Fruit fly (Drosophila melanogaster) whole organism, embryonic: ENCODE data around the gene Tollo.

Experiments
- Antp ChIP-seq: fragments of 200-800 bp; sonication (Bioruptor generic); optimal IDR thresholded peaks from 3 replicates; lab custom pipeline; 2016; ENCODE audit warnings: missing biosample characterization, missing genetic modification characterization
- Blimp-1 ChIP-seq: fragments of 200-800 bp; sonication (Bioruptor generic); optimal IDR thresholded peaks from 3 replicates; lab custom pipeline; 2018; ENCODE audit warnings: missing biosample characterization, missing genetic modification characterization, mild to moderate bottlenecking, moderate library complexity, missing genetic modification reagents
- CG12391 ChIP-seq: fragments of 200-800 bp; sonication (Bioruptor generic); optimal IDR thresholded peaks from 3 replicates; lab custom pipeline; 2018; ENCODE audit warnings: missing biosample characterization, mild to moderate bottlenecking, missing genetic modification characterization, moderate library complexity
- CG12744 ChIP-seq: fragments of 200-800 bp; sonication (Bioruptor generic); optimal IDR thresholded peaks from 2 replicates; lab custom pipeline; 2016; ENCODE audit warnings: missing biosample characterization, missing genetic modification characterization
- CG13894 ChIP-seq: fragments of 200-800 bp; sonication (Bioruptor generic); optimal IDR thresholded peaks from 3 replicates; lab custom pipeline; 2018; ENCODE audit warnings: missing biosample characterization, mild to moderate bottlenecking, missing genetic modification characterization, moderate library complexity
- CG14667 ChIP-seq: fragments of 200-800 bp; sonication (Bioruptor generic); IDR thresholded peaks from 2 replicates; pipeline ENCODE4 v1.3.6; 2022; ENCODE audit warnings: missing biosample characterization, missing genetic modification characterization
- CG1602 ChIP-seq: fragments of 200-800 bp; sonication (Bioruptor generic); optimal IDR thresholded peaks from 3 replicates; lab custom pipeline; 2016; ENCODE audit warnings: missing biosample characterization, missing genetic modification characterization
- CG17328 ChIP-seq: fragments of 200-800 bp; sonication (Bioruptor generic); IDR thresholded peaks from 2 replicates; pipeline ENCODE4 v1.3.6; 2022; ENCODE audit warnings: missing biosample characterization, missing genetic modification characterization
- CG2712 ChIP-seq: fragments of 200-800 bp; optimal IDR thresholded peaks from 3 replicates; lab custom pipeline; 2019; ENCODE audit warnings: missing biosample characterization, mild to moderate bottlenecking, missing genetic modification characterization, moderate library complexity
- CG32772 ChIP-seq: fragments of 200-800 bp; sonication (Bioruptor generic); IDR thresholded peaks from 2 replicates; pipeline ENCODE4 v1.3.6; 2022; ENCODE audit warnings: missing biosample characterization, missing genetic modification characterization
- CG4360 ChIP-seq: fragments of 200-800 bp; sonication (Bioruptor generic); IDR thresholded peaks from 2 replicates; pipeline ENCODE4 v1.3.6; 2022; ENCODE audit warnings: missing biosample characterization, missing genetic modification characterization
- CG6254 ChIP-seq: fragments of 200-800 bp; sonication (Bioruptor generic); optimal IDR thresholded peaks from 3 replicates; lab custom pipeline; 2017; ENCODE audit warnings: mild to moderate bottlenecking, missing biosample characterization, missing genetic modification reagents, missing genetic modification characterization
- CG6791 ChIP-seq: fragments of 200-800 bp; sonication (Bioruptor generic); IDR thresholded peaks from 3 replicates; pipeline ENCODE4 v1.3.6; 2022; ENCODE audit warnings: missing biosample characterization, missing genetic modification characterization; ENCODE audit not compliant: partially characterized antibody
- CG7963 ChIP-seq: fragments of 200-800 bp; sonication (Bioruptor generic); IDR thresholded peaks from 3 replicates; pipeline ENCODE4 v1.3.6; 2022; ENCODE audit warnings: missing biosample characterization, missing genetic modification characterization; ENCODE audit not compliant: partially characterized antibody
- CkIIα-i1 ChIP-seq: fragments of 200-800 bp; sonication (Bioruptor generic); IDR thresholded peaks from 2 replicates; pipeline ENCODE4 v1.3.6; 2022; ENCODE audit warnings: missing biosample characterization, missing genetic modification characterization
- Ets65A ChIP-seq: fragments of 200-800 bp; sonication (Bioruptor generic); peaks from one replicate; lab custom pipeline; 2016; ENCODE audit warnings: missing biosample characterization, missing genetic modification characterization
- H15 ChIP-seq: fragments of 200-800 bp; sonication (Bioruptor generic); IDR thresholded peaks from 3 replicates; pipeline ENCODE4 v1.3.6; 2022; ENCODE audit warnings: missing biosample characterization, missing genetic modification characterization
- HLH3B ChIP-seq: fragments of 200-800 bp; sonication (Bioruptor generic); IDR thresholded peaks from 2 replicates; pipeline ENCODE4 v1.3.6; 2022; ENCODE audit warnings: missing biosample characterization, missing genetic modification characterization
- Hr78 ChIP-seq, 2 experiments: fragments of 200-800 bp in 1 of 2; fragments of >200 bp in 1 of 2; sonication (Bioruptor generic) in 1 of 2; optimal IDR thresholded peaks; 2 replicates each; lab custom pipeline; 2017 to 2019; ENCODE audit warnings: missing biosample characterization in 2 of 2, missing genetic modification characterization in 2 of 2, mild to moderate bottlenecking in 1 of 2, moderate library complexity in 1 of 2
- Med ChIP-seq: fragments of 200-800 bp; sonication (Bioruptor generic); peaks from one replicate; lab custom pipeline; 2016; ENCODE audit warnings: missing biosample characterization, missing genetic modification characterization, mild to moderate bottlenecking, inconsistent platforms, moderate library complexity
- Rfx ChIP-seq: fragments of 200-800 bp; sonication (Bioruptor generic); IDR thresholded peaks from 2 replicates; pipeline ENCODE4 v1.3.6; 2022; ENCODE audit warnings: missing biosample characterization, missing genetic modification characterization
- Stat92E ChIP-seq, 3 experiments: fragments of >200 bp in 2 of 3; fragments of 200-800 bp in 1 of 3; sonication (Bioruptor generic) in 1 of 3; optimal IDR thresholded peaks; 2 replicates each; lab custom pipeline; 2017 to 2019; ENCODE audit warnings: missing biosample characterization in 3 of 3, missing genetic modification characterization in 3 of 3, mild to moderate bottlenecking in 1 of 3, moderate library complexity in 1 of 3
- YL-1 ChIP-seq: fragments of 200-800 bp; sonication (Bioruptor generic); optimal IDR thresholded peaks from 3 replicates; lab custom pipeline; 2017; ENCODE audit warnings: missing biosample characterization, mild to moderate bottlenecking, missing genetic modification characterization
- ato ChIP-seq: fragments of 200-800 bp; sonication (Bioruptor generic); IDR thresholded peaks from 2 replicates; pipeline ENCODE4 v1.3.6; 2022; ENCODE audit warnings: missing biosample characterization, missing genetic modification characterization; ENCODE audit not compliant: partially characterized antibody
- bsh ChIP-seq, 2 experiments: fragments of 200-800 bp; sonication (Bioruptor generic); optimal IDR thresholded peaks; 2 replicates each; lab custom pipeline; 2017 to 2018; ENCODE audit warnings: mild to moderate bottlenecking in 2 of 2, missing biosample characterization in 2 of 2, missing genetic modification characterization in 2 of 2, moderate library complexity in 1 of 2
- dmrt11E ChIP-seq: fragments of 200-800 bp; sonication (Bioruptor generic); optimal IDR thresholded peaks from 3 replicates; lab custom pipeline; 2018; ENCODE audit warnings: missing biosample characterization, mild to moderate bottlenecking, missing genetic modification characterization, moderate library complexity
- ewg ChIP-seq: fragments of 200-800 bp; sonication (Bioruptor generic); optimal IDR thresholded peaks from 3 replicates; lab custom pipeline; 2017; ENCODE audit warnings: mild to moderate bottlenecking, missing biosample characterization, missing genetic modification reagents, missing genetic modification characterization
- gem ChIP-seq: fragments of 200-800 bp; sonication (Bioruptor generic); optimal IDR thresholded peaks from 2 replicates; lab custom pipeline; 2019; ENCODE audit warnings: missing biosample characterization, mild to moderate bottlenecking, missing genetic modification characterization, moderate library complexity
- grau ChIP-seq: fragments of 200-800 bp; optimal IDR thresholded peaks from 3 replicates; lab custom pipeline; 2019; ENCODE audit warnings: missing biosample characterization, mild to moderate bottlenecking, missing genetic modification characterization, moderate library complexity
- grn ChIP-seq: fragments of 200-800 bp; sonication (Bioruptor generic); optimal IDR thresholded peaks from 3 replicates; lab custom pipeline; 2017; ENCODE audit warnings: missing biosample characterization, missing genetic modification characterization
- gsb ChIP-seq: fragments of 200-800 bp; sonication (Bioruptor generic); IDR thresholded peaks from 2 replicates; pipeline ENCODE4 v1.3.6; 2022; ENCODE audit warnings: missing biosample characterization, missing genetic modification characterization
- kay ChIP-seq: fragments of 200-800 bp; sonication (Bioruptor generic); optimal IDR thresholded peaks from 2 replicates; lab custom pipeline; 2016; ENCODE audit warnings: missing biosample characterization, missing genetic modification characterization
- kni ChIP-seq: fragments of 200-800 bp; sonication (Bioruptor generic); optimal IDR thresholded peaks from 3 replicates; lab custom pipeline; 2017; ENCODE audit warnings: mild to moderate bottlenecking, missing biosample characterization, missing genetic modification reagents, missing genetic modification characterization
- knrl ChIP-seq: fragments of 200-800 bp; sonication (Bioruptor generic); IDR thresholded peaks from 3 replicates; pipeline ENCODE4 v1.3.6; 2022; ENCODE audit warnings: missing biosample characterization, missing genetic modification characterization; ENCODE audit not compliant: partially characterized antibody
- lab ChIP-seq: fragments of 200-800 bp; sonication (Bioruptor generic); optimal IDR thresholded peaks from 3 replicates; lab custom pipeline; 2017; ENCODE audit warnings: missing biosample characterization, missing genetic modification characterization, mild to moderate bottlenecking, moderate library complexity, missing genetic modification reagents
- lbe ChIP-seq: fragments of 200-800 bp; sonication (Bioruptor generic); optimal IDR thresholded peaks from 2 replicates; lab custom pipeline; 2016; ENCODE audit warnings: missing biosample characterization, mild to moderate bottlenecking, missing genetic modification characterization
- lov ChIP-seq, 2 experiments: fragments of 200-800 bp in 1 of 2; fragments of >200 bp in 1 of 2; sonication (Bioruptor generic) in 1 of 2; IDR thresholded peaks in 1 of 2; optimal IDR thresholded peaks in 1 of 2; 2 replicates in 1 of 2; 3 replicates in 1 of 2; pipeline versions ENCODE4 v1.3.6 to Lab custom; 2017 to 2022; ENCODE audit warnings: missing biosample characterization in 1 of 2, missing genetic modification characterization in 1 of 2
- mam ChIP-seq: fragments of 200-800 bp; sonication (Bioruptor generic); optimal IDR thresholded peaks from 3 replicates; lab custom pipeline; 2016; ENCODE audit warnings: missing biosample characterization, missing genetic modification characterization
- nom ChIP-seq: fragments of 200-800 bp; sonication (Bioruptor generic); optimal IDR thresholded peaks from 2 replicates; lab custom pipeline; 2017; ENCODE audit warnings: missing biosample characterization, missing genetic modification characterization, mild to moderate bottlenecking, moderate library complexity, missing genetic modification reagents
- pros ChIP-seq: fragments of 200-800 bp; sonication (Bioruptor generic); optimal IDR thresholded peaks from 3 replicates; lab custom pipeline; 2019; ENCODE audit warnings: missing biosample characterization, mild to moderate bottlenecking, missing genetic modification characterization, moderate library complexity
- sens ChIP-seq: fragments of 200-800 bp; sonication (Bioruptor generic); peaks from one replicate; lab custom pipeline; 2016; ENCODE audit warnings: missing biosample characterization, missing genetic modification characterization
- sob ChIP-seq: fragments of 200-800 bp; sonication (Bioruptor generic); IDR thresholded peaks from 2 replicates; pipeline ENCODE4 v1.3.6; 2022; ENCODE audit warnings: missing biosample characterization, missing genetic modification characterization
- twi ChIP-seq: fragments of 200-800 bp; optimal IDR thresholded peaks from 2 replicates; lab custom pipeline; 2019; ENCODE audit warnings: missing biosample characterization, mild to moderate bottlenecking, missing genetic modification characterization, moderate library complexity
- z ChIP-seq: fragments of 200-800 bp; sonication (Bioruptor generic); IDR thresholded peaks from 3 replicates; pipeline ENCODE4 v1.3.6; 2022; ENCODE audit warnings: missing biosample characterization, missing genetic modification characterization

Gene Tollo

dm6 chr3L:15224631-15225030 lies 10.8 kb upstream of the Tollo start:
- TF ChIP-seq CG7963 (GFP tag; lab: Robert Waterston, UW) (no peak), z (peak; percentile 59; the same call in 1 of the 3 replicates), lov (optimal IDR thresholded peaks at IDR 0.05; lab: Kevin White, UChicago) (no peak), lov (GFP tag; IDR thresholded peaks at IDR 0.05; lab: Robert Waterston, UW) (0 out of 3 replicates have a peak, but pooled peaks have one; percentile 4), twi (tag; lab: Kevin White, UChicago) (peak; percentile 24), ewg (GFP tag; lab: Kevin White, UChicago) (peak; percentile 8), pros (GFP tag; lab: Kevin White, UChicago) (peak; percentile 28), Rfx (no peak), sens (GFP tag; lab: Kevin White, UChicago) (peak; percentile 57)

- peak; percentile 7 for TF ChIP-seq CG2712 (tag; lab: Kevin White, UChicago)
- peak; percentile 62 for TF ChIP-seq nom (GFP tag; lab: Kevin White, UChicago)
- peak; percentile 27 for TF ChIP-seq dmrt11E
- no peak for TF ChIP-seq Antp (GFP tag; lab: Kevin White, UChicago)
- TF ChIP-seq sens (GFP tag; lab: Kevin White, UChicago) = peak; percentile 14
- TF ChIP-seq gem (tag; lab: Kevin White, UChicago) = peak; percentile 15
- TF ChIP-seq Med (GFP tag; lab: Kevin White, UChicago) = peak; percentile 29
- TF ChIP-seq knrl (GFP tag; lab: Robert Waterston, UW) = no peak
- 0 out of 2 replicates have a peak, but pooled peaks have one; percentile 9 for TF ChIP-seq HLH3B (GFP tag; lab: Robert Waterston, UW)
- peak; percentile 17 for TF ChIP-seq lbe (GFP tag; lab: Kevin White, UChicago)
- peak; percentile 0 for TF ChIP-seq Ets65A (GFP tag; lab: Kevin White, UChicago)
- TF ChIP-seq Blimp-1 (GFP tag; lab: Kevin White, UChicago) = peak; percentile 29
- no peak for TF ChIP-seq CG12744
- no peak for TF ChIP-seq lab
- TF ChIP-seq bsh (GFP tag; optimal IDR thresholded peaks at IDR 0.05; lab: Kevin White, UChicago) = peak; percentile 7 to 28
- no peak for TF ChIP-seq CG12391
- peak; percentile 15 for TF ChIP-seq CG6254
- 0 out of 2 replicates have a peak, but pooled peaks have one; percentile 8 for TF ChIP-seq CG17328 (GFP tag; lab: Robert Waterston, UW)
These were observed 9.7 kb upstream of the Tollo start for dm6 chr3L:15225689-15226088.

- TF ChIP-seq CG4360 (peak; percentile 92), CG32772 (GFP tag; lab: Robert Waterston, UW) (no peak), grn (GFP tag; lab: Kevin White, UChicago) (peak; percentile 12), ato (no peak), H15 (0 out of 3 replicates have a peak, but pooled peaks have one; percentile 7), gsb (0 out of 2 replicates have a peak, but pooled peaks have one; percentile 30), Ets65A (GFP tag; lab: Kevin White, UChicago) (peak; percentile 86)
These were observed 8.8 kb upstream of the Tollo start for dm6 chr3L:15226608-15227007.

DNA sequence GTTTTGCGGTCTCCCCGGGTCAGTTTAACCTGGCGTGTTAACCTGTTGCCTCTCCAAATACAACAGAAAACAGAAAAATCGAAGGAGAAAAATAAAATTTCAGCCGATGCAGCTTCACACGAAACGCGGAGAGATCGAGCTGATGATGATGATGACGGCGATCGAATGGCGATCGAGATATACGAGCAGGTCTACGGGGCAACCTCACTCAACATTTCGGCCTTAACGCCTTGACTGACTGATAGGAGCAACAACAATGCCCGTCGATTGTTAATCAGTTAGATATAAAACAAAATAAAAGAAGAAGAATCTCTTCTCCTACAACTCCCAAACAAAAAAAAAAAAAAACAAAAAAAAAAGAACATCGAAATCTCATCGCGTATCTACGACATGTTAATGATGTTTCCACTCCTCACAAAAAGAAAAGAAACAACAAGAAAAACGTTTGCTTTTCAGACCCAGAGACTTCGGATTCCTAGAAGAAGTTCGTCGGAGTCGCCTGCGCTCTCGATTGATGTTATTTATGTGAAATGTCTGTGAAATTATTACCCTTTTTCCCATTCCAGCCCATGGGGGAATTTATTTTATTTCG lies 7.8 kb upstream of the Tollo start:
- TF ChIP-seq grau (tag; lab: Kevin White, UChicago) = no peak
- no peak for TF ChIP-seq bsh (GFP tag; optimal IDR thresholded peaks at IDR 0.05; lab: Kevin White, UChicago)
- peak; percentile 52 for TF ChIP-seq CG13894 (tag; lab: Kevin White, UChicago)
- no peak for TF ChIP-seq mam
- TF ChIP-seq YL-1 (GFP tag; lab: Kevin White, UChicago) = no peak
- TF ChIP-seq sob = no peak
- peak; percentile 23; the same call in 1 of the 3 replicates for TF ChIP-seq z
- TF ChIP-seq kay (GFP tag; lab: Kevin White, UChicago) = no peak
- TF ChIP-seq Hr78 (GFP tag; optimal IDR thresholded peaks at IDR 0.05; lab: Kevin White, UChicago) = peak in 1 of 2 experiments; percentile 21
- no peak for TF ChIP-seq CG1602 (GFP tag; lab: Kevin White, UChicago)
- TF ChIP-seq CG6791 = 0 out of 3 replicates have a peak, but pooled peaks have one; percentile 11
- no peak for TF ChIP-seq CG14667 (GFP tag; lab: Robert Waterston, UW)
- no peak for TF ChIP-seq CkIIα-i1 (GFP tag; lab: Robert Waterston, UW)
- peak; percentile 6 for TF ChIP-seq kni (GFP tag; lab: Kevin White, UChicago)
- peak; percentile 14 for TF ChIP-seq pros (GFP tag; lab: Kevin White, UChicago)
- TF ChIP-seq Stat92E (GFP tag; optimal IDR thresholded peaks at IDR 0.05; lab: Kevin White, UChicago) = peak in 1 of 3 experiments; percentile 85
